Worm (Caenorhabditis elegans) whole organism, L4/young adult: ENCODE results near the gene H38K22.9.

Source experiments
- W03F9.2 ChIP-seq: fragments of 150-350 bp; optimal IDR thresholded peaks from 2 replicates; lab custom pipeline; 2014; ENCODE audit warnings: missing biosample characterization, missing genetic modification characterization
- him-1 ChIP-seq: sonication (generic microtip); optimal IDR thresholded peaks from 2 replicates; lab custom pipeline; 2016; ENCODE audit warnings: missing genotype, missing genetic modification reagents, missing genetic modification characterization, missing compliant biosample characterization

DNA sequence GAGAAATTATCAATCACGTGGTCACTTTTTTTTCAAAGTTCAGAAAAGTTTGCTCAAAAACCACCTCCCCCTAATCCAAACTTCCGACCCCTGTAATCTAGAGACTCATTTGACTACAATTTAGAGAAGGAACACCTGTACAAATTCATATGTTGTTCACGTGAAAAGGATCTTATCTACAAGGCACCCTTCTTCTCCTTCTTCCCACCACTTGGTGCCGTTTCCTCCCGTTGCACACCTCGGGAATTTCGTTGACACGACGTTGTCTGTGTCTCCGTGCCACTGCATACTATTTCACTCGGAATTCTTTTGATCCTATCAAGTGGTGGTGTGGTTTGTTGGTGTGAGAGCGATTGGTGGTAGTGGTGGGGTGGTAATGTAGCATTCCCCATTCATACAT lies 49.4 kb upstream of the H38K22.9 start:
- TF ChIP-seq W03F9.2 (tag; lab: Kevin White, UChicago) (no peak), him-1 (tag; lab: Kevin White, UChicago) (no peak)
